Fruit fly (Drosophila melanogaster) whole organism, embryonic: Measurements from ENCODE around the gene T48.

Experiments
- Ada2b ChIP-seq: fragments of 200-800 bp; sonication (Bioruptor generic); IDR thresholded peaks from 2 replicates; pipeline ENCODE4 v1.3.6; 2022; ENCODE audit warnings: missing biosample characterization, missing genetic modification characterization
- CG10147 ChIP-seq: fragments of 200-800 bp; sonication (Bioruptor generic); optimal IDR thresholded peaks from 2 replicates; lab custom pipeline; 2019; ENCODE audit warnings: missing biosample characterization, mild to moderate bottlenecking, missing genetic modification characterization, moderate library complexity
- CG11695 ChIP-seq: fragments of 200-800 bp; sonication (Bioruptor generic); IDR thresholded peaks from 3 replicates; pipeline ENCODE4 v1.3.6; 2022; ENCODE audit warnings: missing biosample characterization, missing genetic modification characterization
- CG12219 ChIP-seq: fragments of 200-800 bp; sonication (Bioruptor generic); optimal IDR thresholded peaks from 3 replicates; lab custom pipeline; 2018; ENCODE audit warnings: missing biosample characterization, mild to moderate bottlenecking, missing genetic modification characterization
- CG1233 ChIP-seq: fragments of 200-800 bp; sonication (Bioruptor generic); optimal IDR thresholded peaks from 4 replicates; lab custom pipeline; 2018; ENCODE audit warnings: missing biosample characterization, mild to moderate bottlenecking, missing genetic modification characterization
- CG1602 ChIP-seq: fragments of 200-800 bp; sonication (Bioruptor generic); optimal IDR thresholded peaks from 3 replicates; lab custom pipeline; 2016; ENCODE audit warnings: missing biosample characterization, missing genetic modification characterization
- CG1647 ChIP-seq: fragments of 200-800 bp; sonication (Bioruptor generic); optimal IDR thresholded peaks from 3 replicates; lab custom pipeline; 2016; ENCODE audit warnings: missing biosample characterization, missing genetic modification characterization
- CG1832 ChIP-seq: fragments of 200-800 bp; sonication (Bioruptor generic); optimal IDR thresholded peaks from 2 replicates; lab custom pipeline; 2017; ENCODE audit warnings: missing biosample characterization, mild to moderate bottlenecking, missing genetic modification characterization, inconsistent platforms
- CG31441 ChIP-seq: fragments of 200-800 bp; sonication (Bioruptor generic); IDR thresholded peaks from 2 replicates; pipeline ENCODE4 v1.3.6; 2022; ENCODE audit warnings: missing biosample characterization, missing genetic modification characterization
- CG3163 ChIP-seq: fragments of 200-800 bp; sonication (Bioruptor generic); optimal IDR thresholded peaks from 3 replicates; lab custom pipeline; 2016; ENCODE audit warnings: missing biosample characterization, missing genetic modification characterization
- CG3995 ChIP-seq: fragments of 200-800 bp; sonication (Bioruptor generic); optimal IDR thresholded peaks from 3 replicates; lab custom pipeline; 2016; ENCODE audit warnings: missing biosample characterization, missing genetic modification characterization
- CG4282 ChIP-seq: fragments of 200-800 bp; sonication (Bioruptor generic); optimal IDR thresholded peaks from 2 replicates; lab custom pipeline; 2016; ENCODE audit warnings: missing biosample characterization, missing genetic modification characterization
- CG4617 ChIP-seq: fragments of 200-800 bp; sonication (Bioruptor generic); optimal IDR thresholded peaks from 3 replicates; lab custom pipeline; 2016; ENCODE audit warnings: missing biosample characterization, missing genetic modification characterization, borderline replicate concordance
- CG6654 ChIP-seq: fragments of 200-800 bp; sonication (Bioruptor generic); optimal IDR thresholded peaks from 2 replicates; lab custom pipeline; 2017; ENCODE audit warnings: missing biosample characterization, mild to moderate bottlenecking, missing genetic modification characterization
- CG7271 ChIP-seq: fragments of 200-800 bp; sonication (Bioruptor generic); optimal IDR thresholded peaks from 2 replicates; lab custom pipeline; 2018; ENCODE audit warnings: missing biosample characterization, mild to moderate bottlenecking, missing genetic modification characterization, moderate library complexity
- CG7786 ChIP-seq: fragments of 200-800 bp; sonication (Bioruptor generic); optimal IDR thresholded peaks from 2 replicates; lab custom pipeline; 2016; ENCODE audit warnings: missing biosample characterization, missing genetic modification characterization
- CTCF ChIP-seq: fragments of 200-800 bp; sonication (Bioruptor generic); optimal IDR thresholded peaks from 2 replicates; lab custom pipeline; 2017; ENCODE audit warnings: missing biosample characterization, mild to moderate bottlenecking, missing genetic modification characterization, moderate library complexity
- Chrac-16 ChIP-seq: fragments of 200-800 bp; sonication (Bioruptor generic); optimal IDR thresholded peaks from 3 replicates; lab custom pipeline; 2016; ENCODE audit warnings: missing biosample characterization, missing genetic modification characterization
- Dip2 ChIP-seq: fragments of 200-800 bp; sonication (Bioruptor generic); IDR thresholded peaks from 2 replicates; pipeline ENCODE4 v1.3.6; 2022; ENCODE audit warnings: missing biosample characterization, missing genetic modification characterization
- Dip3 ChIP-seq: fragments of 200-800 bp; sonication (Bioruptor generic); optimal IDR thresholded peaks from 3 replicates; lab custom pipeline; 2016; ENCODE audit warnings: missing biosample characterization, missing genetic modification characterization
- Ets65A ChIP-seq: fragments of 200-800 bp; sonication (Bioruptor generic); peaks from one replicate; lab custom pipeline; 2016; ENCODE audit warnings: missing biosample characterization, missing genetic modification characterization
- Hr39 ChIP-seq: fragments of >200 bp; optimal IDR thresholded peaks from 2 replicates; lab custom pipeline; 2017
- Hsf ChIP-seq: fragments of 200-800 bp; sonication (Bioruptor generic); optimal IDR thresholded peaks from 3 replicates; lab custom pipeline; 2016; ENCODE audit warnings: missing biosample characterization, missing genetic modification characterization
- MBD-R2 ChIP-seq: fragments of 200-800 bp; sonication (Bioruptor generic); IDR thresholded peaks from 2 replicates; pipeline ENCODE4 v1.3.6; 2022; ENCODE audit warnings: missing biosample characterization, missing genetic modification characterization
- Nf-YA ChIP-seq: fragments of 200-800 bp; sonication (Bioruptor generic); IDR thresholded peaks from 2 replicates; pipeline ENCODE4 v1.3.6; 2022; ENCODE audit warnings: missing biosample characterization, missing genetic modification characterization
- Ptx1 ChIP-seq: fragments of 200-800 bp; sonication (Bioruptor generic); IDR thresholded peaks from 2 replicates; pipeline ENCODE4 v1.3.6; 2022; ENCODE audit warnings: missing biosample characterization, missing genetic modification characterization
- Sox100B ChIP-seq: fragments of 200-800 bp; sonication (Bioruptor generic); optimal IDR thresholded peaks from 3 replicates; lab custom pipeline; 2018; ENCODE audit warnings: missing biosample characterization, mild to moderate bottlenecking, missing genetic modification characterization
- Trl ChIP-seq, 3 experiments: fragments of >200 bp in 2 of 3; fragments of 200-800 bp in 1 of 3; sonication (Bioruptor generic) in 1 of 3; optimal IDR thresholded peaks; 2 replicates in 1 of 3; 3 replicates in 2 of 3; lab custom pipeline; 2016 to 2017; ENCODE audit warnings: missing biosample characterization in 1 of 3, missing genetic modification characterization in 1 of 3
- ash1 ChIP-seq: fragments of 200-800 bp; sonication (Bioruptor generic); optimal IDR thresholded peaks from 2 replicates; lab custom pipeline; 2018; ENCODE audit warnings: missing biosample characterization, mild to moderate bottlenecking, missing genetic modification characterization
- bab2 ChIP-seq: fragments of 200-800 bp; sonication (Bioruptor generic); optimal IDR thresholded peaks from 2 replicates; lab custom pipeline; 2016; ENCODE audit warnings: missing biosample characterization, missing genetic modification characterization
- bbx ChIP-seq: fragments of 200-800 bp; sonication (Bioruptor generic); IDR thresholded peaks from 2 replicates; pipeline ENCODE4 v1.3.6; 2022; ENCODE audit warnings: missing biosample characterization, missing genetic modification characterization; ENCODE audit not compliant: partially characterized antibody
- bowl ChIP-seq: fragments of 200-800 bp; sonication (Bioruptor generic); IDR thresholded peaks from 2 replicates; pipeline ENCODE4 v1.3.6; 2022; ENCODE audit warnings: missing biosample characterization, missing genetic modification characterization
- cg ChIP-seq: fragments of 200-800 bp; sonication (Bioruptor generic); optimal IDR thresholded peaks from 3 replicates; lab custom pipeline; 2019; ENCODE audit warnings: missing biosample characterization, mild to moderate bottlenecking, missing genetic modification characterization, moderate library complexity
- corto ChIP-seq: fragments of 200-800 bp; sonication (Bioruptor generic); optimal IDR thresholded peaks from 2 replicates; lab custom pipeline; 2016; ENCODE audit warnings: missing biosample characterization, mild to moderate bottlenecking, missing genetic modification characterization, moderate library complexity
- crol ChIP-seq: fragments of 200-800 bp; sonication (Bioruptor generic); IDR thresholded peaks from 2 replicates; pipeline ENCODE4 v1.3.6; 2022; ENCODE audit warnings: missing biosample characterization, missing genetic modification characterization
- da ChIP-seq: fragments of 200-800 bp; sonication (Bioruptor generic); optimal IDR thresholded peaks from 2 replicates; lab custom pipeline; 2016; ENCODE audit warnings: missing biosample characterization, missing genetic modification characterization
- dm ChIP-seq: fragments of 200-800 bp; sonication (Bioruptor generic); optimal IDR thresholded peaks from 3 replicates; lab custom pipeline; 2016; ENCODE audit warnings: missing biosample characterization, missing genetic modification characterization
- dmrt99B ChIP-seq: fragments of 200-800 bp; sonication (Bioruptor generic); optimal IDR thresholded peaks from 2 replicates; lab custom pipeline; 2018; ENCODE audit warnings: missing biosample characterization, mild to moderate bottlenecking, missing genetic modification characterization, moderate library complexity
- fd64A ChIP-seq: fragments of 200-800 bp; sonication (Bioruptor generic); optimal IDR thresholded peaks from 3 replicates; lab custom pipeline; 2018; ENCODE audit warnings: missing biosample characterization, mild to moderate bottlenecking, missing genetic modification characterization
- fu2 ChIP-seq: fragments of 200-800 bp; sonication (Bioruptor generic); optimal IDR thresholded peaks from 2 replicates; lab custom pipeline; 2016; ENCODE audit warnings: missing biosample characterization, missing genetic modification characterization
- gce ChIP-seq: fragments of 200-800 bp; sonication (Bioruptor generic); IDR thresholded peaks from 3 replicates; pipeline ENCODE4 v1.3.6; 2022; ENCODE audit warnings: missing biosample characterization, missing genetic modification characterization
- kay ChIP-seq: fragments of 200-800 bp; sonication (Bioruptor generic); optimal IDR thresholded peaks from 2 replicates; lab custom pipeline; 2016; ENCODE audit warnings: missing biosample characterization, missing genetic modification characterization
- nmo ChIP-seq: fragments of 200-800 bp; sonication (Bioruptor generic); optimal IDR thresholded peaks from 2 replicates; lab custom pipeline; 2018; ENCODE audit warnings: missing biosample characterization, mild to moderate bottlenecking, missing genetic modification characterization, moderate library complexity
- prd ChIP-seq, 3 experiments: fragments of >200 bp in 2 of 3; fragments of 200-800 bp in 1 of 3; sonication (Bioruptor generic) in 1 of 3; optimal IDR thresholded peaks in 2 of 3; IDR thresholded peaks in 1 of 3; 2 replicates in 2 of 3; 3 replicates in 1 of 3; pipeline versions ENCODE4 v1.3.6 to Lab custom; 2017 to 2022; ENCODE audit warnings: missing biosample characterization in 1 of 3, missing genetic modification characterization in 1 of 3
- row ChIP-seq: fragments of 200-800 bp; sonication (Bioruptor generic); IDR thresholded peaks from 3 replicates; pipeline ENCODE4 v1.3.6; 2022; ENCODE audit warnings: missing biosample characterization, missing genetic modification characterization
- sna ChIP-seq: fragments of 200-800 bp; sonication (Bioruptor generic); IDR thresholded peaks from 2 replicates; pipeline ENCODE4 v1.3.6; 2022; ENCODE audit warnings: missing biosample characterization, missing genetic modification characterization; ENCODE audit not compliant: partially characterized antibody
- so ChIP-seq: fragments of 200-800 bp; sonication (Bioruptor generic); IDR thresholded peaks from 3 replicates; pipeline ENCODE4 v1.3.6; 2022; ENCODE audit warnings: missing biosample characterization, missing genetic modification characterization
- sr ChIP-seq: fragments of 200-800 bp; sonication (Bioruptor generic); IDR thresholded peaks from 3 replicates; pipeline ENCODE4 v1.3.6; 2022; ENCODE audit warnings: missing biosample characterization, missing genetic modification characterization
- toy ChIP-seq: fragments of 200-800 bp; sonication (Bioruptor generic); IDR thresholded peaks from 2 replicates; pipeline ENCODE4 v1.3.6; 2022; ENCODE audit warnings: missing biosample characterization, missing genetic modification characterization
- tx ChIP-seq: fragments of 200-800 bp; sonication (Bioruptor generic); optimal IDR thresholded peaks from 2 replicates; lab custom pipeline; 2016; ENCODE audit warnings: missing biosample characterization, missing genetic modification characterization
- zf30C ChIP-seq: fragments of 200-800 bp; sonication (Bioruptor generic); optimal IDR thresholded peaks from 3 replicates; lab custom pipeline; 2018; ENCODE audit warnings: missing biosample characterization, mild to moderate bottlenecking, missing genetic modification characterization

The T48 gene

dm6 chr3R:26875544-26876027 lies 5.9 kb upstream of the T48 start, which contains the start of gene Rb97D (continued):
- TF ChIP-seq CG4617 (GFP tag; lab: Kevin White, UChicago), result peak; percentile 67
- TF ChIP-seq CG1602 (GFP tag; lab: Kevin White, UChicago), result peak; percentile 63
- no peak for TF ChIP-seq fd64A
- peak; percentile 6; the same call in 2 of the 3 replicates for TF ChIP-seq sr
- peak; percentile 52 for TF ChIP-seq dmrt99B (tag; lab: Kevin White, UChicago)
- TF ChIP-seq CG31441 (GFP tag; lab: Robert Waterston, UW), result peak; percentile 72
- peak; percentile 73 for TF ChIP-seq nmo (GFP tag; lab: Kevin White, UChicago)
- TF ChIP-seq Dip2 (GFP tag; lab: Robert Waterston, UW), result no peak
- peak; percentile 91 for TF ChIP-seq sna (GFP tag; lab: Robert Waterston, UW)
- TF ChIP-seq row (GFP tag; lab: Robert Waterston, UW), result peak; percentile 91
- no peak for TF ChIP-seq zf30C (GFP tag; lab: Kevin White, UChicago)
- TF ChIP-seq bbx (GFP tag; lab: Robert Waterston, UW), result peak; percentile 85
- no peak for TF ChIP-seq CG7271 (tag; lab: Kevin White, UChicago)
- peak; percentile 50 for TF ChIP-seq cg (GFP tag; lab: Kevin White, UChicago)
- no peak for TF ChIP-seq prd (optimal IDR thresholded peaks at IDR 0.05; lab: Kevin White, UChicago)
- TF ChIP-seq prd (GFP tag; IDR thresholded peaks at IDR 0.05; lab: Robert Waterston, UW), result peak; percentile 74; the same call in 2 of the 3 replicates
- TF ChIP-seq ash1 (GFP tag; lab: Kevin White, UChicago), result no peak
- peak; percentile 3 for TF ChIP-seq CTCF (GFP tag; lab: Kevin White, UChicago)
- no peak for TF ChIP-seq CG1832 (GFP tag; lab: Kevin White, UChicago)
- TF ChIP-seq bab2 (GFP tag; lab: Kevin White, UChicago), result peak; percentile 70
- TF ChIP-seq toy (GFP tag; lab: Robert Waterston, UW), result no peak
- TF ChIP-seq so, result no peak
- peak; percentile 19 for TF ChIP-seq CG6654 (GFP tag; lab: Kevin White, UChicago)
- TF ChIP-seq bowl (GFP tag; lab: Robert Waterston, UW), result no peak
- TF ChIP-seq Ada2b, result peak; percentile 72
- peak; percentile 50 for TF ChIP-seq CG10147 (GFP tag; lab: Kevin White, UChicago)
- no peak for TF ChIP-seq corto
- no peak for TF ChIP-seq Dip3
- peak; percentile 96 for TF ChIP-seq Ets65A
- TF ChIP-seq CG1233 (GFP tag; lab: Kevin White, UChicago), result peak; percentile 31
- peak; percentile 54 for TF ChIP-seq CG1647 (GFP tag; lab: Kevin White, UChicago)
- TF ChIP-seq gce, result 0 out of 3 replicates have a peak, but pooled peaks have one; percentile 43
- TF ChIP-seq CG3163 (GFP tag; lab: Kevin White, UChicago), result peak; percentile 34
- TF ChIP-seq CG3995 (GFP tag; lab: Kevin White, UChicago), result peak; percentile 46
- no peak for TF ChIP-seq Nf-YA (GFP tag; lab: Robert Waterston, UW)
- peak; percentile 55 for TF ChIP-seq CG4282 (GFP tag; lab: Kevin White, UChicago)
- TF ChIP-seq tx (GFP tag; lab: Kevin White, UChicago), result peak; percentile 48
- TF ChIP-seq Hsf (GFP tag; lab: Kevin White, UChicago), result peak; percentile 79
- peak; percentile 38 for TF ChIP-seq dm (GFP tag; lab: Kevin White, UChicago)
- peak; percentile 64; the same call in 2 of the 3 replicates for TF ChIP-seq CG11695 (GFP tag; lab: Robert Waterston, UW)
- TF ChIP-seq CG7786, result peak; percentile 74
- TF ChIP-seq Chrac-16 (GFP tag; lab: Kevin White, UChicago), result peak; percentile 62
- peak; percentile 62 for TF ChIP-seq CG12219 (GFP tag; lab: Kevin White, UChicago)
- TF ChIP-seq Trl (optimal IDR thresholded peaks at IDR 0.05; lab: Kevin White, UChicago), result no peak
- TF ChIP-seq Trl (GFP tag; optimal IDR thresholded peaks at IDR 0.05; lab: Kevin White, UChicago), result peak; percentile 81
- no peak for TF ChIP-seq Hr39 (lab: Kevin White, UChicago)
- TF ChIP-seq da (GFP tag; lab: Kevin White, UChicago), result no peak
- peak; percentile 79 for TF ChIP-seq Ptx1 (GFP tag; lab: Robert Waterston, UW)
- peak; percentile 43 for TF ChIP-seq fu2 (GFP tag; lab: Kevin White, UChicago)
- TF ChIP-seq MBD-R2, result peak; percentile 74
- peak; percentile 43 for TF ChIP-seq kay
- peak; percentile 16; the same call in 1 of the 2 replicates for TF ChIP-seq crol (GFP tag; lab: Robert Waterston, UW)
- peak; percentile 48 for TF ChIP-seq Sox100B (GFP tag; lab: Kevin White, UChicago)
